Worm (Caenorhabditis elegans): ENCODE measurements around the gene C49F5.6.

ce11 chrX:12001600-12001999, 13.5 kb downstream of the C49F5.6 start:
- TF ChIP-seq unc-62 (GFP tag; optimal IDR thresholded peaks at IDR 0.05): no peak
- TF ChIP-seq nhr-11 (tag; optimal IDR thresholded peaks at IDR 0.05): no peak
- no peak for TF ChIP-seq lin-39 (tag; optimal IDR thresholded peaks at IDR 0.05)

All from whole organism, L2 larva.